Fruit fly (Drosophila melanogaster): Measurements from ENCODE around the gene esc.

The esc gene

dm6 chr2L:11792265-11792664 is 36.9 kb downstream of the esc start, which contains the start of gene Tsp33B:
Gene Tsp33B, minus strand, starts transcription at chr2L:11792365.
- TF ChIP-seq fd96Ca (GFP tag; IDR thresholded peaks at IDR 0.05) (no peak), Snoo (tag; optimal IDR thresholded peaks at IDR 0.05) (no peak), EcR (GFP tag; optimal IDR thresholded peaks at IDR 0.05) (no peak), CG12605 (GFP tag; IDR thresholded peaks at IDR 0.05) (no peak), rn (GFP tag; IDR thresholded peaks at IDR 0.05) (no peak), CG15710 (tag; optimal IDR thresholded peaks at IDR 0.05) (no peak), CG9948 (tag; optimal IDR thresholded peaks at IDR 0.05) (no peak), CG10348 (GFP tag; IDR thresholded peaks at IDR 0.05) (no peak), CG17806 (tag; optimal IDR thresholded peaks at IDR 0.05) (no peak), gl (tag; optimal IDR thresholded peaks at IDR 0.05) (no peak), CG14655 (GFP tag; optimal IDR thresholded peaks at IDR 0.05) (no peak), CG8159 (tag; optimal IDR thresholded peaks at IDR 0.05) (no peak), Ets98B (GFP tag; IDR thresholded peaks at IDR 0.05) (no peak), CG32121 (GFP tag; IDR thresholded peaks at IDR 0.05) (no peak), Pif1A (GFP tag; optimal IDR thresholded peaks at IDR 0.05) (no peak), CG13204 (GFP tag; optimal IDR thresholded peaks at IDR 0.05) (no peak), CG4496 (GFP tag; IDR thresholded peaks at IDR 0.05) (no peak), Pif1B (GFP tag; optimal IDR thresholded peaks at IDR 0.05) (no peak), D1 (tag; optimal IDR thresholded peaks at IDR 0.05) (no peak), CG8301 (tag; optimal IDR thresholded peaks at IDR 0.05) (no peak)

DNA sequence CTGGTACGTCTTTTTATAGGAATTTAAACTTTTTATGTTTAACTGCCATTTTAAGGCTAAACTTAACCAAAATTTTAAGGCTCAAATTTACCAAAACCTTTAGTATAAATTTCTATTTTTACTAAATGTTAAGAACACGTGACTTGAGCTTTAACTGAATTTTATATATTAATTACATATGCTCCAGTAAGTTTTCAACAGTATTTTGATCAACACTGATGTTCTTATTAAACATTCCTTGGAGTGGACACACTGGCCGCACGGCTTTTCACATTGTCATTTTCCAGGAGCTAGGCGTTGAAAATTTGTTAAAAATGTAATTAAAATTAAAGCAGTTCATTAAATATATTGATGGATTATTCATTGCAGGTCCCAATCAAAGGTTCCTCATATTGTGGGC is 39.5 kb downstream of the esc start, which contains the start of gene CG14932:
CG14932 (plus strand) TSS at position 230 of the 400 bp plus-strand sequence.
- TF ChIP-seq CG13204 (GFP tag; optimal IDR thresholded peaks at IDR 0.05), result no peak
- no peak for TF ChIP-seq CG32121 (GFP tag; IDR thresholded peaks at IDR 0.05)
- TF ChIP-seq CG15710 (tag; optimal IDR thresholded peaks at IDR 0.05), result no peak
- TF ChIP-seq CG12605 (GFP tag; IDR thresholded peaks at IDR 0.05), result no peak
- TF ChIP-seq D1 (tag; optimal IDR thresholded peaks at IDR 0.05), result no peak
- no peak for TF ChIP-seq CG10348 (GFP tag; IDR thresholded peaks at IDR 0.05)
- TF ChIP-seq fd96Ca (GFP tag; IDR thresholded peaks at IDR 0.05), result no peak

dm6 chr2L:11788034-11788433 is 41.2 kb downstream of the esc start, which contains the start of gene CG14931:
Gene CG14931, plus strand, starts transcription at chr2L:11788334.
- TF ChIP-seq D1 (tag; optimal IDR thresholded peaks at IDR 0.05), result no peak
- TF ChIP-seq CG9948 (tag; optimal IDR thresholded peaks at IDR 0.05), result no peak
- no peak for TF ChIP-seq CG14655 (GFP tag; optimal IDR thresholded peaks at IDR 0.05)
- TF ChIP-seq CG17806 (tag; optimal IDR thresholded peaks at IDR 0.05), result no peak
- no peak for TF ChIP-seq gl (tag; optimal IDR thresholded peaks at IDR 0.05)
- TF ChIP-seq CG15710 (tag; optimal IDR thresholded peaks at IDR 0.05), result no peak
- no peak for TF ChIP-seq CG4496 (GFP tag; IDR thresholded peaks at IDR 0.05)
- no peak for TF ChIP-seq Ets98B (GFP tag; IDR thresholded peaks at IDR 0.05)
- TF ChIP-seq Pif1A (GFP tag; optimal IDR thresholded peaks at IDR 0.05), result no peak
- TF ChIP-seq CG10348 (GFP tag; IDR thresholded peaks at IDR 0.05), result no peak
- TF ChIP-seq CG13204 (GFP tag; optimal IDR thresholded peaks at IDR 0.05), result no peak
- no peak for TF ChIP-seq Snoo (tag; optimal IDR thresholded peaks at IDR 0.05)
- TF ChIP-seq CG8159 (tag; optimal IDR thresholded peaks at IDR 0.05), result no peak
- TF ChIP-seq fd96Ca (GFP tag; IDR thresholded peaks at IDR 0.05), result no peak
- TF ChIP-seq rn (GFP tag; IDR thresholded peaks at IDR 0.05), result no peak
